Fruit fly (Drosophila melanogaster) whole organism, embryonic: Measurements from ENCODE around the gene fzo.
A peak's percentile ranks its signal among the peaks of the same experiment; 100 is the strongest.

Experiments
- Antp ChIP-seq: fragments of 200-800 bp; sonication (Bioruptor generic); optimal IDR thresholded peaks from 3 replicates; lab custom pipeline; 2016; ENCODE audit warnings: missing biosample characterization, missing genetic modification characterization
- BEAF-32 ChIP-seq: fragments of 200-800 bp; sonication (Bioruptor generic); optimal IDR thresholded peaks from 3 replicates; lab custom pipeline; 2017; ENCODE audit warnings: missing biosample characterization, missing genetic modification characterization, mild to moderate bottlenecking, moderate library complexity, missing genetic modification reagents
- Blimp-1 ChIP-seq: fragments of 200-800 bp; sonication (Bioruptor generic); optimal IDR thresholded peaks from 3 replicates; lab custom pipeline; 2018; ENCODE audit warnings: missing biosample characterization, missing genetic modification characterization, mild to moderate bottlenecking, moderate library complexity, missing genetic modification reagents
- Bteb2 ChIP-seq: fragments of 200-800 bp; sonication (Bioruptor generic); optimal IDR thresholded peaks from 2 replicates; lab custom pipeline; 2016; ENCODE audit warnings: missing biosample characterization, missing genetic modification characterization
- CG10321 ChIP-seq: fragments of 200-800 bp; sonication (Bioruptor generic); IDR thresholded peaks from 2 replicates; pipeline ENCODE4 v1.3.6; 2022; ENCODE audit warnings: missing biosample characterization, missing genetic modification characterization
- CG10565 ChIP-seq: fragments of 200-800 bp; sonication (Bioruptor generic); optimal IDR thresholded peaks from 3 replicates; lab custom pipeline; 2016; ENCODE audit warnings: missing biosample characterization, mild to moderate bottlenecking, missing genetic modification characterization
- CG11695 ChIP-seq: fragments of 200-800 bp; sonication (Bioruptor generic); IDR thresholded peaks from 3 replicates; pipeline ENCODE4 v1.3.6; 2022; ENCODE audit warnings: missing biosample characterization, missing genetic modification characterization
- CG11723 ChIP-seq: fragments of 200-800 bp; sonication (Bioruptor generic); optimal IDR thresholded peaks from 2 replicates; lab custom pipeline; 2017; ENCODE audit warnings: missing biosample characterization, mild to moderate bottlenecking, missing genetic modification characterization
- CG12071 ChIP-seq: fragments of 200-800 bp; sonication (Bioruptor generic); optimal IDR thresholded peaks from 3 replicates; lab custom pipeline; 2018; ENCODE audit warnings: missing biosample characterization, mild to moderate bottlenecking, missing genetic modification characterization
- CG18764 ChIP-seq: fragments of 200-800 bp; sonication (Bioruptor generic); optimal IDR thresholded peaks from 3 replicates; lab custom pipeline; 2016; ENCODE audit warnings: missing biosample characterization, missing genetic modification characterization
- CG2199 ChIP-seq: fragments of 200-800 bp; sonication (Bioruptor generic); IDR thresholded peaks from 3 replicates; pipeline ENCODE4 v1.3.6; 2022; ENCODE audit warnings: missing biosample characterization, missing genetic modification characterization
- CG32767 ChIP-seq: fragments of 200-800 bp; sonication (Bioruptor generic); IDR thresholded peaks from 2 replicates; pipeline ENCODE4 v1.3.6; 2022; ENCODE audit warnings: missing biosample characterization, missing genetic modification characterization
- CG4360 ChIP-seq: fragments of 200-800 bp; sonication (Bioruptor generic); IDR thresholded peaks from 2 replicates; pipeline ENCODE4 v1.3.6; 2022; ENCODE audit warnings: missing biosample characterization, missing genetic modification characterization
- CG43689 ChIP-seq: fragments of 200-800 bp; sonication (Bioruptor generic); IDR thresholded peaks from 2 replicates; pipeline ENCODE4 v1.3.6; 2022; ENCODE audit warnings: missing biosample characterization, missing genetic modification characterization
- CG6813 ChIP-seq: fragments of 200-800 bp; sonication (Bioruptor generic); optimal IDR thresholded peaks from 2 replicates; lab custom pipeline; 2017; ENCODE audit warnings: missing biosample characterization, missing genetic modification characterization, mild to moderate bottlenecking, moderate library complexity, missing genetic modification reagents
- CG8089 ChIP-seq: fragments of 200-800 bp; sonication (Bioruptor generic); optimal IDR thresholded peaks from 3 replicates; lab custom pipeline; 2016; ENCODE audit warnings: missing biosample characterization, missing genetic modification characterization
- Dbx ChIP-seq: fragments of 200-800 bp; sonication (Bioruptor generic); IDR thresholded peaks from 3 replicates; pipeline ENCODE4 v1.3.6; 2022; ENCODE audit warnings: missing biosample characterization, missing genetic modification characterization
- Ets65A ChIP-seq: fragments of 200-800 bp; sonication (Bioruptor generic); peaks from one replicate; lab custom pipeline; 2016; ENCODE audit warnings: missing biosample characterization, missing genetic modification characterization
- Ets97D ChIP-seq: fragments of 200-800 bp; sonication (Bioruptor generic); optimal IDR thresholded peaks from 3 replicates; lab custom pipeline; 2016; ENCODE audit warnings: missing biosample characterization, missing genetic modification characterization
- HLHmδ ChIP-seq: fragments of 200-800 bp; sonication (Bioruptor generic); optimal IDR thresholded peaks from 2 replicates; lab custom pipeline; 2018; ENCODE audit warnings: missing biosample characterization, mild to moderate bottlenecking, missing genetic modification characterization, moderate library complexity
- Lpt ChIP-seq: fragments of >200 bp; optimal IDR thresholded peaks from 2 replicates; lab custom pipeline; 2018; ENCODE audit warnings: missing biosample characterization, missing genetic modification characterization
- Neu2 ChIP-seq: fragments of 200-800 bp; sonication (Bioruptor generic); optimal IDR thresholded peaks from 3 replicates; lab custom pipeline; 2016; ENCODE audit warnings: missing biosample characterization, missing genetic modification characterization, borderline replicate concordance
- NfI ChIP-seq: fragments of 200-800 bp; sonication (Bioruptor generic); optimal IDR thresholded peaks from 3 replicates; lab custom pipeline; 2018; ENCODE audit warnings: missing biosample characterization, mild to moderate bottlenecking, missing genetic modification characterization, moderate library complexity
- Opbp ChIP-seq: fragments of 200-800 bp; sonication (Bioruptor generic); IDR thresholded peaks from 3 replicates; pipeline ENCODE4 v1.3.6; 2022; ENCODE audit warnings: missing biosample characterization, missing genetic modification characterization; ENCODE audit not compliant: partially characterized antibody
- PHDP ChIP-seq: fragments of 200-800 bp; sonication (Bioruptor generic); optimal IDR thresholded peaks from 3 replicates; lab custom pipeline; 2018; ENCODE audit warnings: missing biosample characterization, mild to moderate bottlenecking, missing genetic modification characterization, moderate library complexity
- Scr ChIP-seq: fragments of 200-800 bp; sonication (Bioruptor generic); IDR thresholded peaks from 2 replicates; pipeline ENCODE4 v1.3.6; 2022; ENCODE audit warnings: missing biosample characterization, missing genetic modification characterization; ENCODE audit not compliant: partially characterized antibody
- Side ChIP-seq: fragments of 200-800 bp; sonication (Bioruptor generic); optimal IDR thresholded peaks from 2 replicates; lab custom pipeline; 2016; ENCODE audit warnings: missing biosample characterization, missing genetic modification characterization
- Taf1 ChIP-seq: fragments of 200-800 bp; sonication (Bioruptor generic); IDR thresholded peaks from 2 replicates; pipeline ENCODE4 v1.3.6; 2022; ENCODE audit warnings: missing biosample characterization, missing genetic modification characterization
- ac ChIP-seq: fragments of 200-800 bp; sonication (Bioruptor generic); optimal IDR thresholded peaks from 3 replicates; lab custom pipeline; 2017; ENCODE audit warnings: missing biosample characterization, mild to moderate bottlenecking, missing genetic modification characterization
- ash1 ChIP-seq: fragments of 200-800 bp; sonication (Bioruptor generic); optimal IDR thresholded peaks from 2 replicates; lab custom pipeline; 2018; ENCODE audit warnings: missing biosample characterization, mild to moderate bottlenecking, missing genetic modification characterization
- az2 ChIP-seq: fragments of 200-800 bp; sonication (Bioruptor generic); optimal IDR thresholded peaks from 3 replicates; lab custom pipeline; 2016; ENCODE audit warnings: missing biosample characterization, missing genetic modification characterization
- bowl ChIP-seq: fragments of 200-800 bp; sonication (Bioruptor generic); IDR thresholded peaks from 2 replicates; pipeline ENCODE4 v1.3.6; 2022; ENCODE audit warnings: missing biosample characterization, missing genetic modification characterization
- bsh ChIP-seq, 2 experiments: fragments of 200-800 bp; sonication (Bioruptor generic); optimal IDR thresholded peaks; 2 replicates each; lab custom pipeline; 2017 to 2018; ENCODE audit warnings: mild to moderate bottlenecking in 2 of 2, missing biosample characterization in 2 of 2, missing genetic modification characterization in 2 of 2, moderate library complexity in 1 of 2
- chinmo ChIP-seq: fragments of 200-800 bp; sonication (Bioruptor generic); IDR thresholded peaks from 4 replicates; pipeline ENCODE4 v1.3.6; 2022; ENCODE audit warnings: missing biosample characterization, missing genetic modification characterization; ENCODE audit not compliant: partially characterized antibody
- disco-r ChIP-seq: fragments of 200-800 bp; sonication (Bioruptor generic); optimal IDR thresholded peaks from 2 replicates; lab custom pipeline; 2016; ENCODE audit warnings: missing biosample characterization, missing genetic modification characterization
- esg ChIP-seq: fragments of 200-800 bp; sonication (Bioruptor generic); conservative IDR thresholded peaks from 2 replicates; pipeline ENCODE4 v1.3.6; 2022; ENCODE audit warnings: missing biosample characterization, missing genetic modification characterization
- grau ChIP-seq: fragments of 200-800 bp; optimal IDR thresholded peaks from 3 replicates; lab custom pipeline; 2019; ENCODE audit warnings: missing biosample characterization, mild to moderate bottlenecking, missing genetic modification characterization, moderate library complexity
- hb ChIP-seq: fragments of 200-800 bp; sonication (Bioruptor generic); IDR thresholded peaks from 3 replicates; pipeline ENCODE4 v1.3.6; 2022; ENCODE audit warnings: missing biosample characterization, missing genetic modification characterization; ENCODE audit not compliant: partially characterized antibody
- lbe ChIP-seq: fragments of 200-800 bp; sonication (Bioruptor generic); optimal IDR thresholded peaks from 2 replicates; lab custom pipeline; 2016; ENCODE audit warnings: missing biosample characterization, mild to moderate bottlenecking, missing genetic modification characterization
- maf-S ChIP-seq: fragments of 200-800 bp; sonication (Bioruptor generic); optimal IDR thresholded peaks from 2 replicates; lab custom pipeline; 2016; ENCODE audit warnings: missing biosample characterization, missing genetic modification characterization
- onecut ChIP-seq: fragments of 200-800 bp; sonication (Bioruptor generic); IDR thresholded peaks from 2 replicates; pipeline ENCODE4 v1.3.6; 2022; ENCODE audit warnings: missing biosample characterization, missing genetic modification characterization
- psq ChIP-seq: fragments of 200-800 bp; sonication (Bioruptor generic); optimal IDR thresholded peaks from 2 replicates; lab custom pipeline; 2017; ENCODE audit warnings: missing biosample characterization, missing genetic modification characterization
- rib ChIP-seq: fragments of 200-800 bp; sonication (Bioruptor generic); IDR thresholded peaks from 2 replicates; pipeline ENCODE4 v1.3.6; 2022; ENCODE audit warnings: missing biosample characterization, missing genetic modification characterization
- run ChIP-seq: fragments of 200-800 bp; sonication (Bioruptor generic); optimal IDR thresholded peaks from 3 replicates; lab custom pipeline; 2018; ENCODE audit warnings: missing biosample characterization, mild to moderate bottlenecking, missing genetic modification characterization
- slbo ChIP-seq: fragments of 200-800 bp; sonication (Bioruptor generic); IDR thresholded peaks from 2 replicates; pipeline ENCODE4 v1.3.6; 2022; ENCODE audit warnings: missing biosample characterization, missing genetic modification characterization
- sna ChIP-seq: fragments of 200-800 bp; sonication (Bioruptor generic); IDR thresholded peaks from 2 replicates; pipeline ENCODE4 v1.3.6; 2022; ENCODE audit warnings: missing biosample characterization, missing genetic modification characterization; ENCODE audit not compliant: partially characterized antibody
- twi ChIP-seq: fragments of 200-800 bp; optimal IDR thresholded peaks from 2 replicates; lab custom pipeline; 2019; ENCODE audit warnings: missing biosample characterization, mild to moderate bottlenecking, missing genetic modification characterization, moderate library complexity
- tx ChIP-seq: fragments of 200-800 bp; sonication (Bioruptor generic); optimal IDR thresholded peaks from 2 replicates; lab custom pipeline; 2016; ENCODE audit warnings: missing biosample characterization, missing genetic modification characterization
- vvl ChIP-seq: fragments of 200-800 bp; sonication (Bioruptor generic); IDR thresholded peaks from 2 replicates; pipeline ENCODE4 v1.3.6; 2022; ENCODE audit warnings: missing biosample characterization, missing genetic modification characterization
- wek ChIP-seq: fragments of 200-800 bp; sonication (Bioruptor generic); optimal IDR thresholded peaks from 3 replicates; lab custom pipeline; 2018; ENCODE audit warnings: missing biosample characterization, mild to moderate bottlenecking, missing genetic modification characterization, moderate library complexity
- zfh1 ChIP-seq: fragments of 200-800 bp; sonication (Bioruptor generic); IDR thresholded peaks from 3 replicates; pipeline ENCODE4 v1.3.6; 2022; ENCODE audit warnings: missing biosample characterization, missing genetic modification characterization

Gene fzo

DNA sequence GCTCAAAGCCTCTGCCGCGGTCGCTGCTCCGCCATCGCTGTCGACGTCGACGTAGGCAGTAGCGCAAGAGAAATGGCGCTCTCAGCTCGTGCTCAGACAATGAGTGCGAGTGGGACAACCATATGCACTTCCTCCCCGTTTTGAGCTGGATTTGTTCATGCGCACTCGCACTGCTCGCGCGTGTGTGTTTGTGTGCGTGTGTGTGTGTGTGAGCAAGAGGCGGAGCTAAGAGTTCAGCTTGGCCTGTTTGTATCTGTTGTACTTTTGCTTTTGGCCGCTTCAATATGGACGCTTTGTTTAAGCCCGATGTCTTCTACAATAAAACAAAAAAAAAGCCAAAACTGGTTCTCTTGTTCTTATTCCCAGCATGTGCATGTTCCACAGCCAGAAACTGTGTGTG, 2.7 kb downstream of the fzo start (continued):
- TF ChIP-seq tx (no peak), BEAF-32 (GFP tag; lab: Kevin White, UChicago) (no peak), ash1 (GFP tag; lab: Kevin White, UChicago) (no peak), esg (GFP tag; lab: Robert Waterston, UW) (no peak), Neu2 (GFP tag; lab: Kevin White, UChicago) (no peak), ac (no peak), psq (GFP tag; lab: Kevin White, UChicago) (no peak), Dbx (GFP tag; lab: Robert Waterston, UW) (no peak), Side (GFP tag; lab: Kevin White, UChicago) (no peak), CG32767 (GFP tag; lab: Robert Waterston, UW) (peak; percentile 64), disco-r (GFP tag; lab: Kevin White, UChicago) (no peak), Taf1 (GFP tag; lab: Robert Waterston, UW) (no peak), CG6813 (GFP tag; lab: Kevin White, UChicago) (peak; percentile 26), CG43689 (GFP tag; lab: Robert Waterston, UW) (no peak), CG2199 (GFP tag; lab: Robert Waterston, UW) (0 out of 3 replicates have a peak, but pooled peaks have one; percentile 41), twi (tag; lab: Kevin White, UChicago) (peak; percentile 24), sna (GFP tag; lab: Robert Waterston, UW) (peak; percentile 37; the same call in 1 of the 2 replicates), Ets97D (GFP tag; lab: Kevin White, UChicago) (peak; percentile 47), PHDP (tag; lab: Kevin White, UChicago) (no peak), wek (GFP tag; lab: Kevin White, UChicago) (no peak), grau (tag; lab: Kevin White, UChicago) (no peak), rib (GFP tag; lab: Robert Waterston, UW) (no peak), onecut (GFP tag; lab: Robert Waterston, UW) (peak; percentile 19; the same call in 1 of the 2 replicates), chinmo (GFP tag; lab: Robert Waterston, UW) (peak; percentile 77; the same call in 1 of the 4 replicates), CG18764 (GFP tag; lab: Kevin White, UChicago) (no peak), slbo (GFP tag; lab: Robert Waterston, UW) (0 out of 2 replicates have a peak, but pooled peaks have one; percentile 8), vvl (peak; percentile 76; the same call in 1 of the 2 replicates), Blimp-1 (GFP tag; lab: Kevin White, UChicago) (no peak), bsh (GFP tag; optimal IDR thresholded peaks at IDR 0.05; lab: Kevin White, UChicago) (peak in 1 of 2 experiments; percentile 7), zfh1 (peak; percentile 25; the same call in 1 of the 3 replicates), HLHmδ (GFP tag; lab: Kevin White, UChicago) (peak; percentile 82), CG8089 (no peak), CG11695 (no peak), Lpt (GFP tag; lab: Kevin White, UChicago) (no peak), run (no peak), Ets65A (peak; percentile 39), NfI (GFP tag; lab: Kevin White, UChicago) (peak; percentile 9), maf-S (GFP tag; lab: Kevin White, UChicago) (no peak), lbe (GFP tag; lab: Kevin White, UChicago) (peak; percentile 7), CG4360 (GFP tag; lab: Robert Waterston, UW) (0 out of 2 replicates have a peak, but pooled peaks have one; percentile 41), CG11723 (GFP tag; lab: Kevin White, UChicago) (no peak), CG10321 (GFP tag; lab: Robert Waterston, UW) (peak; percentile 98), hb (GFP tag; lab: Robert Waterston, UW) (no peak), Scr (GFP tag; lab: Robert Waterston, UW) (no peak; the same call in 1 of the 2 replicates), CG10565 (GFP tag; lab: Kevin White, UChicago) (no peak), Opbp (peak; percentile 55; the same call in 1 of the 3 replicates), CG12071 (GFP tag; lab: Kevin White, UChicago) (peak; percentile 46), Bteb2 (no peak), bowl (peak; percentile 28; the same call in 1 of the 2 replicates), az2 (GFP tag; lab: Kevin White, UChicago) (no peak), Antp (no peak)
